Worm (Caenorhabditis elegans): Measurements from ENCODE around the gene Y116A8C.24.

DNA sequence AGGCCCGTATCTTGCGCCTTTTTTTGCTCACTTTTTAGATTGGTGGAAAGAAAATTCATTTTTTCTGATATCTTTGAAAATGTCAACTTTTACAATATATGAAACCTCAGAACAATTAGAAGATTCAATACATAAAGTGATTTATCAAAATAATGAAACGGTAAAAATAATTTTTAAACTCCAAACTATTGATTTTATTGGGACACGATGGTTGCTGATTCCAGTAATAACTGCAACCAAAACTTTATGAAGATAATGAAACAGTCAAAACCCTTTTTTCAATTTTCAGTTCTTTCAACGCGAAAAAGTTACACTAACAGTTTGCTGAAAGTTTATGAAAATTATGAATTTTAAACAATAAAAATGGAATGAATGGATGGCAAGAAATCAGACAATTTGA is 49.6 kb downstream of the Y116A8C.24 start:
- TF ChIP-seq lsy-2 (tag; optimal IDR thresholded peaks at IDR 0.05), result no peak
- no peak for TF ChIP-seq aly-2 (tag; optimal IDR thresholded peaks at IDR 0.05)
- TF ChIP-seq unc-62 (GFP tag; optimal IDR thresholded peaks at IDR 0.05), result no peak
- no peak for TF ChIP-seq snpc-4 (tag; optimal IDR thresholded peaks at IDR 0.05)
- no peak for TF ChIP-seq dmd-4 (tag; optimal IDR thresholded peaks at IDR 0.05)
- TF ChIP-seq ama-1 (optimal IDR thresholded peaks at IDR 0.05), result no peak
- no peak for TF ChIP-seq ztf-11 (tag; optimal IDR thresholded peaks at IDR 0.05)
- no peak for TF ChIP-seq unc-39 (tag; optimal IDR thresholded peaks at IDR 0.05)
- TF ChIP-seq C34F6.9 (tag; optimal IDR thresholded peaks at IDR 0.05), result no peak
- TF ChIP-seq nhr-11 (tag; optimal IDR thresholded peaks at IDR 0.05), result no peak
- TF ChIP-seq nhr-25 (tag; optimal IDR thresholded peaks at IDR 0.05), result no peak
- no peak for TF ChIP-seq nhr-10 (tag; optimal IDR thresholded peaks at IDR 0.05)
- TF ChIP-seq fos-1 (tag; optimal IDR thresholded peaks at IDR 0.05), result no peak
